Worm (Caenorhabditis elegans): ENCODE results near the gene Y116F11A.1.
A peak's percentile ranks its signal among the peaks of the same experiment; 100 is the strongest.

The Y116F11A.1 gene

ce11 chrV:19755260-19755659, 24.9 kb downstream of the Y116F11A.1 start, which contains the start of gene clec-50 (continued):
- no peak for TF ChIP-seq nhr-10 (tag; optimal IDR thresholded peaks at IDR 0.05)
- peak; percentile 10 for TF ChIP-seq crh-2 (tag; optimal IDR thresholded peaks at IDR 0.05)
- peak; percentile 61 for TF ChIP-seq sma-9 (GFP tag; optimal IDR thresholded peaks at IDR 0.05)
- TF ChIP-seq sma-9 (tag; optimal IDR thresholded peaks at IDR 0.05), result no peak
- no peak for TF ChIP-seq ztf-1 (GFP tag; conservative IDR thresholded peaks at IDR 0.05)
- TF ChIP-seq mdl-1 (tag; optimal IDR thresholded peaks at IDR 0.05), result no peak
- TF ChIP-seq ceh-16 (tag; optimal IDR thresholded peaks at IDR 0.05), result no peak
- TF ChIP-seq ztf-11 (tag; optimal IDR thresholded peaks at IDR 0.05), result no peak
- no peak for TF ChIP-seq aly-2 (tag; optimal IDR thresholded peaks at IDR 0.05)
- peak; percentile 13 for TF ChIP-seq gmeb-1 (tag; optimal IDR thresholded peaks at IDR 0.05)

- no peak for TF ChIP-seq unc-62 (GFP tag; optimal IDR thresholded peaks at IDR 0.05)
- TF ChIP-seq ZK546.5 (tag; optimal IDR thresholded peaks at IDR 0.05), result no peak
- TF ChIP-seq nhr-21 (tag; optimal IDR thresholded peaks at IDR 0.05), result no peak
- TF ChIP-seq ztf-1 (GFP tag; conservative IDR thresholded peaks at IDR 0.05), result no peak
- TF ChIP-seq unc-55 (GFP tag; optimal IDR thresholded peaks at IDR 0.05), result no peak
- no peak for TF ChIP-seq mbf-1 (tag; optimal IDR thresholded peaks at IDR 0.05)
- TF ChIP-seq lin-13 (GFP tag; optimal IDR thresholded peaks at IDR 0.05), result no peak
- TF ChIP-seq egl-27 (tag; optimal IDR thresholded peaks at IDR 0.05), result no peak
- no peak for TF ChIP-seq lin-11 (tag; optimal IDR thresholded peaks at IDR 0.05)
- TF ChIP-seq C34F6.9 (tag; optimal IDR thresholded peaks at IDR 0.05), result no peak
- no peak for TF ChIP-seq nhr-23 (tag; optimal IDR thresholded peaks at IDR 0.05)
Measured at ce11 chrV:19756253-19756652, 25.9 kb downstream of the Y116F11A.1 start, which contains the start of gene W04E12.9. Gene W04E12.9, plus strand, starts transcription at chrV:19756553.

- TF ChIP-seq nhr-10 (tag; optimal IDR thresholded peaks at IDR 0.05) (no peak), nhr-12 (tag; optimal IDR thresholded peaks at IDR 0.05) (no peak), C34F6.9 (tag; optimal IDR thresholded peaks at IDR 0.05) (no peak), nhr-129 (tag; optimal IDR thresholded peaks at IDR 0.05) (no peak), unc-39 (tag; optimal IDR thresholded peaks at IDR 0.05) (no peak), lin-11 (tag; optimal IDR thresholded peaks at IDR 0.05) (no peak), elt-3 (tag; optimal IDR thresholded peaks at IDR 0.05) (no peak), nhr-77 (tag; optimal IDR thresholded peaks at IDR 0.05) (no peak), ztf-11 (tag; optimal IDR thresholded peaks at IDR 0.05) (no peak), ztf-4 (tag; optimal IDR thresholded peaks at IDR 0.05) (no peak), nhr-11 (tag; optimal IDR thresholded peaks at IDR 0.05) (no peak), ZK546.5 (tag; optimal IDR thresholded peaks at IDR 0.05) (no peak), ceh-82 (tag; optimal IDR thresholded peaks at IDR 0.05) (no peak), ceh-16 (tag; optimal IDR thresholded peaks at IDR 0.05) (no peak), F13H6.1 (tag; optimal IDR thresholded peaks at IDR 0.05) (no peak), nhr-21 (tag; optimal IDR thresholded peaks at IDR 0.05) (no peak), mdl-1 (tag; optimal IDR thresholded peaks at IDR 0.05) (no peak), egl-27 (tag; optimal IDR thresholded peaks at IDR 0.05) (no peak), nhr-237 (tag; optimal IDR thresholded peaks at IDR 0.05) (no peak)
Measured at ce11 chrV:19759282-19759681, 28.9 kb downstream of the Y116F11A.1 start.

- TF ChIP-seq lsy-2 (tag; optimal IDR thresholded peaks at IDR 0.05) (no peak), nhr-6 (tag; optimal IDR thresholded peaks at IDR 0.05) (no peak), ztf-1 (GFP tag; conservative IDR thresholded peaks at IDR 0.05) (no peak), alr-1 (tag; optimal IDR thresholded peaks at IDR 0.05) (no peak)
Measured at ce11 chrV:19760751-19761150, 30.4 kb downstream of the Y116F11A.1 start, which contains the start of gene M162.5. Gene M162.5, plus strand, starts transcription at chrV:19761051.

- TF ChIP-seq ztf-1 (GFP tag; conservative IDR thresholded peaks at IDR 0.05), result no peak
- no peak for TF ChIP-seq ZK546.5 (tag; optimal IDR thresholded peaks at IDR 0.05)
- TF ChIP-seq lin-39 (tag; optimal IDR thresholded peaks at IDR 0.05), result no peak
- no peak for TF ChIP-seq nhr-25 (tag; optimal IDR thresholded peaks at IDR 0.05)
- TF ChIP-seq nhr-11 (tag; optimal IDR thresholded peaks at IDR 0.05), result no peak
- TF ChIP-seq fos-1 (tag; optimal IDR thresholded peaks at IDR 0.05), result no peak
- TF ChIP-seq C34F6.9 (tag; optimal IDR thresholded peaks at IDR 0.05), result no peak
- TF ChIP-seq ama-1 (optimal IDR thresholded peaks at IDR 0.05), result no peak
- TF ChIP-seq nhr-237 (tag; optimal IDR thresholded peaks at IDR 0.05), result no peak
- no peak for TF ChIP-seq nhr-129 (tag; optimal IDR thresholded peaks at IDR 0.05)
- no peak for TF ChIP-seq mab-5 (tag; optimal IDR thresholded peaks at IDR 0.05)
- TF ChIP-seq zag-1 (tag; optimal IDR thresholded peaks at IDR 0.05), result no peak
- TF ChIP-seq elt-3 (tag; optimal IDR thresholded peaks at IDR 0.05), result no peak
- TF ChIP-seq R02D3.7 (tag; optimal IDR thresholded peaks at IDR 0.05), result no peak
Measured at ce11 chrV:19767719-19768118, 37.3 kb downstream of the Y116F11A.1 start.
